Worm (Caenorhabditis elegans) whole organism, late embryonic: ENCODE results near the gene nhr-211.

Experiments
- T23F11.4 ChIP-seq: fragments of 200-800 bp; sonication (Bioruptor generic); optimal IDR thresholded peaks from 2 replicates; lab custom pipeline; 2018; ENCODE audit warnings: mild to moderate bottlenecking, missing genetic modification characterization, missing compliant biosample characterization
- hlh-6 ChIP-seq: sonication (generic microtip); optimal IDR thresholded peaks from 2 replicates; lab custom pipeline; 2016; ENCODE audit warnings: missing genotype, missing genetic modification characterization, missing compliant biosample characterization
- nhr-11 ChIP-seq: fragments of 150-350 bp; optimal IDR thresholded peaks from 2 replicates; lab custom pipeline; 2014; ENCODE audit warnings: missing biosample characterization, missing genetic modification characterization
- rnt-1 ChIP-seq: sonication (generic microtip); optimal IDR thresholded peaks from 2 replicates; lab custom pipeline; 2016; ENCODE audit warnings: missing genetic modification characterization, missing compliant biosample characterization

ce11 chrV:449685-450084 lies 37.1 kb upstream of the nhr-211 start, which contains the start of gene M02H5.8:
- TF ChIP-seq hlh-6 (tag; lab: Kevin White, UChicago), result no peak
- TF ChIP-seq rnt-1 (tag; lab: Kevin White, UChicago), result no peak
- no peak for TF ChIP-seq nhr-11 (tag; lab: Kevin White, UChicago)
- TF ChIP-seq T23F11.4 (GFP tag; lab: Kevin White, UChicago), result no peak
